Worm (Caenorhabditis elegans): ENCODE results near the gene fbxc-27.

ce11 chrII:915206-915605 is 5.6 kb downstream of the fbxc-27 start:
- TF ChIP-seq klf-2 (GFP tag; conservative IDR thresholded peaks at IDR 0.05) (no peak), flt-1 (GFP tag; IDR thresholded peaks at IDR 0.05) (no peak)
